Worm (Caenorhabditis elegans): ENCODE measurements around the gene nrps-1.

DNA sequence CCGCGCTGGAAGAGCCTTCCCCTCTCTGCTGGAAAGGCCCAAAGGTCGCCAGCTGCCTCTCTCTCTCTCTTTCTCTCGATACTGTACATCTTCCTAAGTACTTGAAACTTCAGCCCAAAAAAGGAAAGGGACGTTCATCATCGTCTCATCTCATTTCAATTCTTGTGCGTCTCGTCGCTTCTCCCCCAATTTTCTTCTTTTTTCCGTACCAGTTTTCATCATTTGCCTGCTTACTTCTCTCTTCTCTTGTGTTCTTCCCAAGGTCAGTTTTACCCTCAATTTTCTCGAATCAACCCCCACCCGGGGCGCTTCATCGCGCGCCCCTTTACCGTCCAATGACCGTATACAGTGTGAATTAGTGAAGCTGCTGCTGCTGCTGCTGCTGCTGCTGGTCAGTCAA is 25.2 kb downstream of the nrps-1 start:
- no peak for TF ChIP-seq nfya-1 (tag; optimal IDR thresholded peaks at IDR 0.05)
- TF ChIP-seq unc-55 (GFP tag; optimal IDR thresholded peaks at IDR 0.05) = no peak
- TF ChIP-seq ceh-34 (tag; optimal IDR thresholded peaks at IDR 0.05) = no peak
- TF ChIP-seq che-1 (tag; optimal IDR thresholded peaks at IDR 0.05) = no peak
